Worm (Caenorhabditis elegans) whole organism, mixed stage, embryonic: Measurements from ENCODE around the gene srd-21.

ENCODE experiments used
- blmp-1 ChIP-seq: fragments of 150-350 bp; optimal IDR thresholded peaks from 2 replicates; lab custom pipeline; 2014; ENCODE audit warnings: missing biosample characterization, missing genetic modification characterization
- ceh-83 ChIP-seq: fragments of 200-800 bp; sonication (Bioruptor generic); optimal IDR thresholded peaks from 2 replicates; lab custom pipeline; 2018; ENCODE audit warnings: mild to moderate bottlenecking, missing genetic modification characterization, missing compliant biosample characterization
- ces-1 ChIP-seq: fragments of 150-350 bp; optimal IDR thresholded peaks from 2 replicates; lab custom pipeline; 2014; ENCODE audit warnings: missing biosample characterization, missing genetic modification reagents, missing genetic modification characterization
- lin-13 ChIP-seq: fragments of 150-350 bp; optimal IDR thresholded peaks from 2 replicates; lab custom pipeline; 2014; ENCODE audit warnings: missing biosample characterization, missing genetic modification characterization
- lin-32 ChIP-seq: fragments of 200-800 bp; sonication (Bioruptor generic); optimal IDR thresholded peaks from 2 replicates; lab custom pipeline; 2018; ENCODE audit warnings: mild to moderate bottlenecking, missing genetic modification characterization, missing compliant biosample characterization
- lsy-2 ChIP-seq: fragments of 150-350 bp; optimal IDR thresholded peaks from 2 replicates; lab custom pipeline; 2014; ENCODE audit warnings: missing biosample characterization, missing genetic modification characterization
- mep-1 ChIP-seq: fragments of 150-350 bp; optimal IDR thresholded peaks from 2 replicates; lab custom pipeline; 2017; ENCODE audit warnings: missing biosample characterization, missing genetic modification reagents, missing genetic modification characterization, inconsistent platforms
- nhr-28 ChIP-seq: fragments of 150-350 bp; optimal IDR thresholded peaks from 2 replicates; lab custom pipeline; 2014; ENCODE audit warnings: missing biosample characterization, missing genetic modification characterization
- sptf-1 ChIP-seq: sonication (generic microtip); optimal IDR thresholded peaks from 2 replicates; lab custom pipeline; 2017; ENCODE audit warnings: mild to moderate bottlenecking, missing genetic modification characterization, moderate library complexity, missing compliant biosample characterization
- unc-39 ChIP-seq: fragments of 150-350 bp; optimal IDR thresholded peaks from 2 replicates; lab custom pipeline; 2014; ENCODE audit warnings: missing biosample characterization, missing genetic modification characterization
- unc-62 ChIP-seq: fragments of 150-350 bp; optimal IDR thresholded peaks from 2 replicates; lab custom pipeline; 2014; ENCODE audit warnings: missing biosample characterization, missing genetic modification reagents, missing genetic modification characterization
- ztf-11 ChIP-seq: fragments of 150-350 bp; optimal IDR thresholded peaks from 2 replicates; lab custom pipeline; 2014; ENCODE audit warnings: missing biosample characterization, missing genetic modification characterization

DNA sequence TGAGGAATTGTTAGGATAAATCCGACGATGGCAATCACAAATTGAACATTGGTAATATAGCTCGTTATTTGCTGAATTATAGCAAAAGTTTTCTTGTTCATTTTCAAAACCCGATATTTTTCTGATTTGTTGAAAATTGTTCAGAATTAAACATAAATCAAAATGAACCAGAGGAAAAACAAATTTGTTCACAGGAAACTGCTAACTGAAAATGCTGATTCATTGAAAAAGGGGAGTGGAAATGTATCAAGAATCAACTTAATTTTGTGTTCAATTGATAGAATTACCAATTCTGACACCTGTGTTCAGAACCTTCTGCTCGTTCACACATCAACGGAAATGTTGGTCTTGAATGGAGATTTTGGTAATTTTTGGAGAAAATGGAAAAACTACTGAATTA, 13.9 kb downstream of the srd-21 start, which contains the start of gene srw-77:
- TF ChIP-seq sptf-1 (tag; lab: Kevin White, UChicago): no peak
- TF ChIP-seq lsy-2 (tag; lab: Kevin White, UChicago): no peak
- TF ChIP-seq blmp-1 (tag; lab: Kevin White, UChicago): no peak
- no peak for TF ChIP-seq nhr-28 (tag; lab: Kevin White, UChicago)
- no peak for TF ChIP-seq unc-62
- no peak for TF ChIP-seq ztf-11 (tag; lab: Kevin White, UChicago)
- TF ChIP-seq ceh-83 (GFP tag; lab: Kevin White, UChicago): no peak
- TF ChIP-seq ces-1 (GFP tag; lab: Kevin White, UChicago): no peak
- no peak for TF ChIP-seq mep-1 (tag; lab: Kevin White, UChicago)
- TF ChIP-seq lin-32 (GFP tag; lab: Kevin White, UChicago): no peak
- TF ChIP-seq unc-39: no peak
- no peak for TF ChIP-seq lin-13 (tag; lab: Kevin White, UChicago)
